Fruit fly (Drosophila melanogaster): ENCODE measurements around the gene CG12483.

DNA sequence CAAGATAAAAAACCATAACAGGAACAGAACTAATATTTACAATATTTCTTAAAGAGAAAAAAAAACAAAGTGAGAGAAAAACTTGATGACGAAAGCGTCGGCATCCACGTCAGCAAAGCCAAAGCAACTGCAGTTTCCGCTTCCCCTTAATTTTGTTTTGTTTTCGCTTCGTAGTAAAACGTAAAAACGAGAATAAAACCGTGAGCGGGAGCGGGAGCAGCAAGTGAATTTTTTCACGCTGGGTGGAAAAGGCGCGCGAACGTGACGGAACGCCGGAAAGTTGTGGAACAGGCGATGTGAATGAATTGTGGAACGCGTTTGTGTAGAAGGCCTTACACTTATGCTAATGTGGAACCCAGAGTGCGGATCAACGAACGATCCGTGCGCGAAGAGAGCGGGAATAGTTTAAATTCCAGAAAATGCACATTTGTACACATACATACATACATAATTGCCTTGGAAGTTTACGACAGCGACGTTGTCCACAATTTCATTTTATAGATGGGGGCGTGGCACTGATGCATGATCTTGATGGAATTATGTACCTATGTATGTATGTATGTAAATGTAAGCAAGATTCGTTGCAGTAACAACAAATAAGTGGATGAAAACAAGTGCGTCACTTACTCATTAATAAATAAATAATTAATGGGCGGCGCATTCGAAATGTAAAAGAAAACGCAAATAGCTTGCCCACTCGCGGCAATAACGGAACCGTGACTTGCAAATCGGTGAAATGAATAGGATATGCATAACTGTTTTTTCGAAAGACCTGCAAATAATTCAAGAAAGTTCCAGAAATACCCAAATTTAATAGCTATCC is 30.3 kb upstream of the CG12483 start:
- no peak for TF ChIP-seq CG1620 (GFP tag; optimal IDR thresholded peaks at IDR 0.05)
- TF ChIP-seq Hr96 (GFP tag; optimal IDR thresholded peaks at IDR 0.05): no peak
- peak; percentile 78 for TF ChIP-seq tj (GFP tag; optimal IDR thresholded peaks at IDR 0.05)
- peak; percentile 50 for TF ChIP-seq CG33017 (tag; optimal IDR thresholded peaks at IDR 0.05)
- TF ChIP-seq CG14711 (tag; optimal IDR thresholded peaks at IDR 0.05): peak; percentile 25
- peak; percentile 100 for TF ChIP-seq cic (GFP tag; optimal IDR thresholded peaks at IDR 0.05)

Measured in whole organism, adult.